Worm (Caenorhabditis elegans): ENCODE measurements around the gene Y54G2A.28.

Gene Y54G2A.28

DNA sequence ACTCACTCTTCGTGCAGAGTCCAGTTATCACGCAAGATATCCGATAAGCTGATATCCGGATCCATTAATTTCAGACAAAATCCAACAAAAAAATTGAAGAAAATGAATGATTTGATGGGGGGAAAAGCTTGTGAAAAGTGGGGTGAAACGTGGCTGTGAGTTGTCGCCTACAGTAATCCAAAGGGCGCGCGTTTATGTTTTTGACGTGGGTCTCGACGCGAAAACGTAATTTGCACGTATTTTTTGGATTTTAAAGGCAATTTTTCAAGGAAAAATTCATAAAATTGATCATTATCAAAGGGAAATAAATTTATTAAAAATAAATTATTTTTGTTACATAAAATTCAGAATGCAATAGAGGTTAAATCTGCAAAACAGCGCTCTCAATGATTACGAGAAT is 3.4 kb downstream of the Y54G2A.28 start, which contains the start of gene Y54G2A.73:
Y54G2A.73 (minus strand) TSS at position 65 of the 400 bp plus-strand sequence.
- no peak for TF ChIP-seq fkh-2 (tag; optimal IDR thresholded peaks at IDR 0.05)
- TF ChIP-seq aly-2 (tag; optimal IDR thresholded peaks at IDR 0.05), result no peak
- TF ChIP-seq elt-3 (tag; optimal IDR thresholded peaks at IDR 0.05), result no peak
- no peak for TF ChIP-seq elt-1 (tag; optimal IDR thresholded peaks at IDR 0.05)
- no peak for TF ChIP-seq nhr-12 (tag; optimal IDR thresholded peaks at IDR 0.05)
- TF ChIP-seq ceh-9 (tag; optimal IDR thresholded peaks at IDR 0.05), result no peak
- no peak for TF ChIP-seq mml-1 (tag; optimal IDR thresholded peaks at IDR 0.05)
- TF ChIP-seq daf-12 (tag; optimal IDR thresholded peaks at IDR 0.05), result no peak
- TF ChIP-seq eor-1 (tag; optimal IDR thresholded peaks at IDR 0.05), result no peak
- no peak for TF ChIP-seq lin-15B (tag; optimal IDR thresholded peaks at IDR 0.05)
- TF ChIP-seq ZK546.5 (tag; optimal IDR thresholded peaks at IDR 0.05), result no peak
- no peak for TF ChIP-seq nhr-77 (tag; optimal IDR thresholded peaks at IDR 0.05)
- TF ChIP-seq pqm-1 (tag; optimal IDR thresholded peaks at IDR 0.05), result no peak
- no peak for TF ChIP-seq ztf-4 (tag; optimal IDR thresholded peaks at IDR 0.05)
- no peak for TF ChIP-seq lin-39 (tag; optimal IDR thresholded peaks at IDR 0.05)
- no peak for TF ChIP-seq nhr-237 (tag; optimal IDR thresholded peaks at IDR 0.05)
- TF ChIP-seq snpc-4 (tag; optimal IDR thresholded peaks at IDR 0.05), result no peak
- TF ChIP-seq nhr-25 (tag; optimal IDR thresholded peaks at IDR 0.05), result no peak

ce11 chrIV:3002807-3003206 is 9.4 kb downstream of the Y54G2A.28 start:
- TF ChIP-seq egl-27 (tag; optimal IDR thresholded peaks at IDR 0.05) (no peak), egl-5 (tag; optimal IDR thresholded peaks at IDR 0.05) (peak; percentile 83)

ce11 chrIV:3001500-3001899 is 10.7 kb downstream of the Y54G2A.28 start:
- TF ChIP-seq nfya-1 (tag; optimal IDR thresholded peaks at IDR 0.05; ENCODE audit: insufficient read depth) (peak; percentile 28), ztf-11 (tag; optimal IDR thresholded peaks at IDR 0.05) (no peak), lin-39 (tag; optimal IDR thresholded peaks at IDR 0.05) (peak; percentile 11), zag-1 (tag; optimal IDR thresholded peaks at IDR 0.05) (no peak)

- TF ChIP-seq nhr-11 (tag; optimal IDR thresholded peaks at IDR 0.05), result no peak
- TF ChIP-seq egl-27 (tag; optimal IDR thresholded peaks at IDR 0.05), result no peak
- no peak for TF ChIP-seq ZK546.5 (tag; optimal IDR thresholded peaks at IDR 0.05)
- no peak for TF ChIP-seq fkh-2 (tag; optimal IDR thresholded peaks at IDR 0.05)
- peak; percentile 19 for TF ChIP-seq nhr-23 (tag; optimal IDR thresholded peaks at IDR 0.05)
- no peak for TF ChIP-seq ceh-16 (tag; optimal IDR thresholded peaks at IDR 0.05)
- peak; percentile 33 for TF ChIP-seq lin-39 (tag; optimal IDR thresholded peaks at IDR 0.05)
- no peak for TF ChIP-seq daf-12 (tag; optimal IDR thresholded peaks at IDR 0.05)
- TF ChIP-seq ceh-28 (tag; optimal IDR thresholded peaks at IDR 0.05), result peak; percentile 26
- TF ChIP-seq aly-2 (tag; optimal IDR thresholded peaks at IDR 0.05), result no peak
- no peak for TF ChIP-seq nhr-67 (tag; optimal IDR thresholded peaks at IDR 0.05)
- no peak for TF ChIP-seq lin-15B (tag; optimal IDR thresholded peaks at IDR 0.05)
- peak; percentile 44 for TF ChIP-seq nhr-25 (tag; optimal IDR thresholded peaks at IDR 0.05)
- TF ChIP-seq nhr-77 (tag; optimal IDR thresholded peaks at IDR 0.05), result no peak
- peak; percentile 73 for TF ChIP-seq hmg-11 (tag; optimal IDR thresholded peaks at IDR 0.05)
- TF ChIP-seq nhr-28 (tag; optimal IDR thresholded peaks at IDR 0.05), result no peak
- peak; percentile 56 for TF ChIP-seq nfya-1 (tag; optimal IDR thresholded peaks at IDR 0.05; ENCODE audit: insufficient read depth)
- no peak for TF ChIP-seq pqm-1 (tag; optimal IDR thresholded peaks at IDR 0.05)
These were observed 13.5 kb downstream of the Y54G2A.28 start for ce11 chrIV:2998597-2999161.

DNA sequence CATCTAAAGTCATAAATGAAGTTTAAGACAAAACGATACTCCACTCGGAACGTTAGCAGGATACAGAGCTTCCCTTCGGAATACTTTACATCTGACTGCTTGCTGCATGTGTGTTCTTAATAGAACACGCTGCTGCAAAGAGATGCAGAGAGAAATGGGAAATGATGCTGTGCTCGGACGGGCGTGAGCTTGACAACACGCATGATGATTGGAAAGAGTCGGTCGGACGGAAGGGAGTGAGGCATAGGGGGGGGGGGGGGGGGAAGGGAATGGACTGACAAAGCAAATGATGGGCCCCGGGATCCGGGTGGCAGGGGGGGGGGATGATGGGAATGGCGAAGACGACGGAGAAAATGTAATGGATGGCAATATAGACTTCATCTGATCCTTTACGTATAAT is 14.9 kb downstream of the Y54G2A.28 start:
- TF ChIP-seq nhr-12 (tag; optimal IDR thresholded peaks at IDR 0.05), result no peak
- peak; percentile 68 for TF ChIP-seq nfya-1 (tag; optimal IDR thresholded peaks at IDR 0.05; ENCODE audit: insufficient read depth)

DNA sequence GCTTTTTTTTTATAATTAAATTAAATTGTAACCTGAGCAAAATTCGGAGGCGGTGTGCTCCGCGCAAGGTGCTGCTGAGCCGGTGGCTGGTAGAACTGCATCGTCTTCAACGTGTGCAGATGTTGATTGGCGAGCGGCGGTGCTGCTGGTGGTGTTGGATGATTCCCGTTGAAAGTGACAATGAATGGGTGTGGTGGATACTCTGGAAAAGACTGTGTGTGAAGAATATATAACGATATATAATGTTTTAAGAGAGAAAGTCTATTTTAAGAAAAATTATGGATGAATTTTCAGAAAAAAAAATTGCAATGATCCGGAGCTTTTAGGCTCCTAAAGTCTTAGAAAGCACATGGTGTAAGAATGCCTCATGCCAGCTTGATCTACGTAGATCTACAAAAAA is 16.8 kb downstream of the Y54G2A.28 start, which contains the start of gene Y54G2A.26:
Y54G2A.26 (minus strand) TSS at position 101 of the 400 bp plus-strand sequence.
- TF ChIP-seq nhr-28 (tag; optimal IDR thresholded peaks at IDR 0.05), result no peak
- no peak for TF ChIP-seq ceh-9 (tag; optimal IDR thresholded peaks at IDR 0.05)
- TF ChIP-seq pqm-1 (tag; optimal IDR thresholded peaks at IDR 0.05), result no peak
- no peak for TF ChIP-seq fkh-2 (tag; optimal IDR thresholded peaks at IDR 0.05)
- TF ChIP-seq R02D3.7 (tag; optimal IDR thresholded peaks at IDR 0.05), result no peak
- no peak for TF ChIP-seq nfya-1 (tag; optimal IDR thresholded peaks at IDR 0.05; ENCODE audit: insufficient read depth)
- no peak for TF ChIP-seq elt-2 (tag; optimal IDR thresholded peaks at IDR 0.05)
- TF ChIP-seq elt-1 (tag; optimal IDR thresholded peaks at IDR 0.05), result no peak
- no peak for TF ChIP-seq nhr-77 (tag; optimal IDR thresholded peaks at IDR 0.05)
- no peak for TF ChIP-seq lin-15B (tag; optimal IDR thresholded peaks at IDR 0.05)
- TF ChIP-seq hmg-11 (tag; optimal IDR thresholded peaks at IDR 0.05), result no peak
- TF ChIP-seq ceh-28 (tag; optimal IDR thresholded peaks at IDR 0.05), result no peak
- TF ChIP-seq egl-27 (tag; optimal IDR thresholded peaks at IDR 0.05), result no peak
- no peak for TF ChIP-seq ZK546.5 (tag; optimal IDR thresholded peaks at IDR 0.05)
- no peak for TF ChIP-seq nhr-76 (tag; optimal IDR thresholded peaks at IDR 0.05)
